Worm (Caenorhabditis elegans) whole organism, late embryonic: Measurements from ENCODE around the gene metl-6.
A peak's percentile ranks its signal among the peaks of the same experiment; 100 is the strongest.

Source experiments
- C38D4.7 ChIP-seq: fragments of 200-800 bp; sonication (Bioruptor generic); optimal IDR thresholded peaks from 2 replicates; lab custom pipeline; 2018; ENCODE audit warnings: mild to moderate bottlenecking, missing genetic modification characterization, moderate library complexity, missing compliant biosample characterization
- F13H6.1 ChIP-seq: sonication (generic microtip); optimal IDR thresholded peaks from 2 replicates; lab custom pipeline; 2016; ENCODE audit warnings: missing genetic modification characterization, missing compliant biosample characterization
- K09A11.1 ChIP-seq: sonication (generic microtip); optimal IDR thresholded peaks from 2 replicates; lab custom pipeline; 2017; ENCODE audit warnings: antibody characterized with exemption, mild to moderate bottlenecking, missing genetic modification characterization, missing compliant biosample characterization; ENCODE audit not compliant: insufficient read depth
- T23F11.4 ChIP-seq: fragments of 200-800 bp; sonication (Bioruptor generic); optimal IDR thresholded peaks from 2 replicates; lab custom pipeline; 2018; ENCODE audit warnings: mild to moderate bottlenecking, missing genetic modification characterization, missing compliant biosample characterization
- ama-1 ChIP-seq: fragments of 150-350 bp; optimal IDR thresholded peaks from 2 replicates; lab custom pipeline; 2014
- ceh-14 ChIP-seq: sonication (generic microtip); optimal IDR thresholded peaks from 2 replicates; lab custom pipeline; 2016; ENCODE audit warnings: missing genotype, missing genetic modification characterization, missing compliant biosample characterization
- ceh-30 ChIP-seq: fragments of 150-350 bp; optimal IDR thresholded peaks from 2 replicates; lab custom pipeline; 2014; ENCODE audit warnings: missing biosample characterization, missing genetic modification characterization
- ceh-31 ChIP-seq: sonication (generic microtip); optimal IDR thresholded peaks from 2 replicates; lab custom pipeline; 2016; ENCODE audit warnings: missing genetic modification characterization, missing compliant biosample characterization
- ceh-34 ChIP-seq: sonication (generic microtip); optimal IDR thresholded peaks from 2 replicates; lab custom pipeline; 2016; ENCODE audit warnings: mild to moderate bottlenecking, missing genetic modification characterization, missing compliant biosample characterization
- ceh-6 ChIP-seq: fragments of 200-800 bp; sonication (Bioruptor generic); optimal IDR thresholded peaks from 2 replicates; lab custom pipeline; 2018; ENCODE audit warnings: mild to moderate bottlenecking, missing genetic modification characterization, missing compliant biosample characterization
- dve-1 ChIP-seq: sonication (generic microtip); optimal IDR thresholded peaks from 2 replicates; lab custom pipeline; 2017; ENCODE audit warnings: antibody characterized with exemption, mild to moderate bottlenecking, missing genetic modification characterization, missing compliant biosample characterization
- elt-2 ChIP-seq: sonication (generic microtip); optimal IDR thresholded peaks from 2 replicates; lab custom pipeline; 2016; ENCODE audit warnings: missing genetic modification reagents, missing genetic modification characterization, missing compliant biosample characterization
- fkh-6 ChIP-seq: sonication (generic microtip); optimal IDR thresholded peaks from 2 replicates; lab custom pipeline; 2016; ENCODE audit warnings: missing genetic modification characterization, missing compliant biosample characterization
- gmeb-2 ChIP-seq: sonication (generic microtip); optimal IDR thresholded peaks from 2 replicates; lab custom pipeline; 2016; ENCODE audit warnings: missing genetic modification characterization, inconsistent platforms, missing compliant biosample characterization
- hlh-13 ChIP-seq: fragments of 200-800 bp; sonication (Bioruptor generic); optimal IDR thresholded peaks from 2 replicates; lab custom pipeline; 2018; ENCODE audit warnings: mild to moderate bottlenecking, missing genetic modification characterization, missing compliant biosample characterization
- hlh-15 ChIP-seq: sonication (generic microtip); optimal IDR thresholded peaks from 2 replicates; lab custom pipeline; 2016; ENCODE audit warnings: missing genetic modification characterization, missing compliant biosample characterization
- hlh-30 ChIP-seq: sonication (generic microtip); optimal IDR thresholded peaks from 2 replicates; lab custom pipeline; 2017; ENCODE audit warnings: antibody characterized with exemption, missing genetic modification characterization, missing compliant biosample characterization; ENCODE audit not compliant: insufficient read depth
- hlh-8 ChIP-seq: sonication (generic microtip); optimal IDR thresholded peaks from 2 replicates; lab custom pipeline; 2016; ENCODE audit warnings: missing genotype, missing genetic modification characterization, missing compliant biosample characterization
- madf-2 ChIP-seq: sonication (generic microtip); optimal IDR thresholded peaks from 2 replicates; lab custom pipeline; 2017; ENCODE audit warnings: missing genetic modification characterization, missing compliant biosample characterization
- nfya-1 ChIP-seq: sonication (generic microtip); optimal IDR thresholded peaks from 2 replicates; lab custom pipeline; 2017; ENCODE audit warnings: missing genetic modification characterization, mild to moderate bottlenecking, missing compliant biosample characterization, antibody characterized with exemption, moderate library complexity
- odd-2 ChIP-seq: sonication (generic microtip); optimal IDR thresholded peaks from 2 replicates; lab custom pipeline; 2017; ENCODE audit warnings: antibody characterized with exemption, mild to moderate bottlenecking, missing genetic modification characterization, missing compliant biosample characterization
- pag-3 ChIP-seq: sonication (generic microtip); optimal IDR thresholded peaks from 2 replicates; lab custom pipeline; 2016; ENCODE audit warnings: missing compliant biosample characterization, missing genetic modification characterization, borderline replicate concordance
- pat-9 ChIP-seq: fragments of 200-800 bp; sonication (Bioruptor generic); optimal IDR thresholded peaks from 2 replicates; lab custom pipeline; 2018; ENCODE audit warnings: mild to moderate bottlenecking, missing genetic modification characterization, moderate library complexity, missing compliant biosample characterization
- pha-2 ChIP-seq: sonication (generic microtip); optimal IDR thresholded peaks from 2 replicates; lab custom pipeline; 2017; ENCODE audit warnings: mild to moderate bottlenecking, missing genetic modification characterization, missing compliant biosample characterization
- pha-4 ChIP-seq: fragments of 150-350 bp; optimal IDR thresholded peaks from 2 replicates; lab custom pipeline; 2018; ENCODE audit warnings: missing biosample characterization, missing genetic modification reagents, missing genetic modification characterization
- pros-1 ChIP-seq: fragments of 150-350 bp; optimal IDR thresholded peaks from 2 replicates; lab custom pipeline; 2014; ENCODE audit warnings: missing biosample characterization, missing genetic modification reagents, missing genetic modification characterization
- ref-2 ChIP-seq: sonication (generic microtip); optimal IDR thresholded peaks from 2 replicates; lab custom pipeline; 2016; ENCODE audit warnings: missing genetic modification characterization, missing compliant biosample characterization
- sdc-2 ChIP-seq: sonication (generic microtip); optimal IDR thresholded peaks from 2 replicates; lab custom pipeline; 2016; ENCODE audit warnings: missing genotype, missing genetic modification characterization, missing compliant biosample characterization
- sox-2 ChIP-seq: fragments of 200-800 bp; sonication (Bioruptor generic); IDR thresholded peaks from 2 replicates; pipeline ENCODE4 v1.3.6; 2022; ENCODE audit warnings: missing genetic modification reagents, missing genetic modification characterization, missing compliant biosample characterization
- sox-4 ChIP-seq: sonication (generic microtip); optimal IDR thresholded peaks from 2 replicates; lab custom pipeline; 2017; ENCODE audit warnings: mild to moderate bottlenecking, missing genetic modification characterization, inconsistent platforms, missing compliant biosample characterization
- tbx-2 ChIP-seq: sonication (generic microtip); optimal IDR thresholded peaks from 2 replicates; lab custom pipeline; 2016; ENCODE audit warnings: missing genetic modification characterization, missing compliant biosample characterization
- tbx-7 ChIP-seq: sonication (generic microtip); optimal IDR thresholded peaks from 2 replicates; lab custom pipeline; 2016; ENCODE audit warnings: missing genotype, missing genetic modification characterization, missing compliant biosample characterization
- ttx-3 ChIP-seq: sonication (generic microtip); optimal IDR thresholded peaks from 2 replicates; lab custom pipeline; 2016; ENCODE audit warnings: missing genetic modification reagents, missing genetic modification characterization, missing compliant biosample characterization
- unc-42 ChIP-seq: sonication (generic microtip); optimal IDR thresholded peaks from 2 replicates; lab custom pipeline; 2016; ENCODE audit warnings: missing genotype, missing genetic modification characterization, missing compliant biosample characterization
- unc-86 ChIP-seq: sonication (generic microtip); optimal IDR thresholded peaks from 2 replicates; lab custom pipeline; 2016; ENCODE audit warnings: missing genetic modification characterization, missing compliant biosample characterization
- ztf-16 ChIP-seq: sonication (generic microtip); optimal IDR thresholded peaks from 2 replicates; lab custom pipeline; 2017; ENCODE audit warnings: missing genetic modification characterization, missing compliant biosample characterization

Gene metl-6

DNA sequence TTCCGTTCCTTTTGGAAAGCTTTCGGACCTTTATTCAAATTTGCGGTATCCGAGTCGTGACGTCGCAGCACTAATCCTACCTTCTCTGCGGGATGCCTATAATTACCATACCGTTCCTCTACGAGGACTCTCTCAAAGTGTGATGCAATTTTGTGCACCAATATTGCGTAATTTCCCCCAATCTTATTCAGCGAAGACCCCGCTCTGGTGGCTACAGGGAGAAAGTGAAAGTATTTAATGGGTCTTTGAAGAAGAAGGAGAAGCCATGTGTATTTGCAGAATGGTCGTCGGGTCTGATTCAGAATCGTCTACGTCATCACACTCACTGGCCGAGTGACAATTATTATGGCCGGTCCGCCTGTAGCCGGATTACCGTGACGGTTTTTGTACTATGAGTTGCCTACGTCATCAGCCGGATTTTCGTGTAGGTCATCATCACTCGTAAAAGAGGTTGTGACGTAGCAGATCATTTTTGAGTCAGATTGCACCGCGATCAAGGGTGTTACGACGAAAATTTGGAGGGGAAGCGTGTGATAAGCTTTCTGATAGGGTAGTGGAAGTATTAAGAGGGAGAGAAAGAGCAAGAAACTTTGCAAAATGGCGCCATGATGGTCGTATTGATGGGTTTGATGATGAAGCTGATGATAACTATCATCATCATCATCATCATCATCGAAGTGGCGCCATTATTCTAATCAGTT is 45.2 kb downstream of the metl-6 start:
- no peak for TF ChIP-seq tbx-7 (tag; lab: Kevin White, UChicago)
- TF ChIP-seq hlh-8 (tag; lab: Kevin White, UChicago): no peak
- no peak for TF ChIP-seq nfya-1 (tag; lab: Kevin White, UChicago)
- peak; percentile 78 for TF ChIP-seq ref-2 (tag; lab: Kevin White, UChicago)
- TF ChIP-seq ceh-31: peak; percentile 32

DNA sequence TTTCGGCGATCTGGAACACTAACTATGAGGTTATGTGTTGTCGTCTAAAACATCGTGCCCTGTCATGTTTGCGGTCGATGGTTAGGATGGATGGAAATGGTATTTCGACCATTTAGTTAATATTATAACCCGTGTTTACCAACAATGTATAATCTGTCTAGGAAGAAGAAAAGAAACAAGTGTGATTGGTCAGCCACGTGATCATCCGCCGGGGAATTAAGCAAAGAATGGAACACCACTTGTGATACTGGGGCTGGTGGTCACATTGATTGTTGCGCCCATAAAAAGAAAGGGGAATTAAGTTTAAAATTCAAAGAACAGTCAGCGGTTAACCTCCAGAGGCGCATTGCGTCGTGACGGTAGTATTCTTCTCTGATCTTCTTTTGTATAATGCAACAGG is 45.9 kb downstream of the metl-6 start:
- peak; percentile 48 for TF ChIP-seq hlh-30 (tag; lab: Kevin White, UChicago)
- TF ChIP-seq pha-2 (tag; lab: Kevin White, UChicago): no peak
- TF ChIP-seq, all 69 proteins: peak for 1

DNA sequence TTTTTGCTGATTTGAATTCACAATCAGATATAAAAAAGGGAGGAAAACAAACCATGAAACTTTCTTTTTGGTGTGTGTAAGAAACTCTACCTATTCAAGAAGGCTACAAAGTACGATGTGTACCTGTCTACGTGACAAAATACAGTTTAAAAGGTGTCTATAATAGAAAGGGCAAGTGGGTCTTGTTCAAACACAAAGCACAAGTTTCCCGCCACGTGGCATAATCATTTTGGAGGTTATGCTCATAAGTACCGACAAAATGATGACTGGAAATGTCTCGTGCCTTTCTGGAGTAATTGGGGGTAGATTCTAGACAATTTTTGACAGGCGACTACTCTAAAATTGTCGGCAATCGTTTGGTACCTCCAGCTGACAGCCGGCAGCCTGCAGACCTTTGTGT is 46.6 kb downstream of the metl-6 start:
- TF ChIP-seq odd-2 (tag; lab: Kevin White, UChicago) (no peak), C38D4.7 (GFP tag; lab: Kevin White, UChicago) (no peak), hlh-15 (tag; lab: Kevin White, UChicago) (no peak), pros-1 (tag; lab: Kevin White, UChicago) (no peak), hlh-30 (tag; lab: Kevin White, UChicago) (no peak), unc-42 (tag; lab: Kevin White, UChicago) (no peak), pag-3 (tag; lab: Kevin White, UChicago) (no peak), ttx-3 (tag; lab: Kevin White, UChicago) (no peak), unc-86 (tag; lab: Kevin White, UChicago) (no peak), T23F11.4 (GFP tag; lab: Kevin White, UChicago) (no peak), elt-2 (tag; lab: Kevin White, UChicago) (no peak), ceh-34 (tag; lab: Kevin White, UChicago) (no peak), ama-1 (lab: Kevin White, UChicago) (no peak), hlh-8 (tag; lab: Kevin White, UChicago) (no peak), ref-2 (tag; lab: Kevin White, UChicago) (no peak)

DNA sequence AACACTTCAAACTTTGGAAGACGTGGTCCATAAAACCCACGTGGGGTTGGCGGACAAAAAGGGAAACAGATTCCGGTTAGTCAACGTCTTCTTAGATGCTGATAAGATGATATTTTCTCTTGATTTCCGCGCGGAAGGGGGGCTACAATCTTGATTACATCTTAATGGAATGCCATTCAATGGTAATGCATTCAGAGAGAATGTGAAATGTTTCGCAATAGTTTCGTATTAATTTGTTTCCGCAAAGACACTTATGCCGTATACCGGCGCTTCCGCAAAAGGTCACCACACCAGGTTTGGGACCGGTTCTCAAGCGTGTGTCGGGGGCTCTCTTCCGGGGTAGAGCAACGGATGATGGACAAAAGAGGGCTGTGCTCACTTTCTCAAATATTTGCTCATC is 47.0 kb downstream of the metl-6 start:
- TF ChIP-seq ztf-16: no peak
- no peak for TF ChIP-seq sox-4 (tag; lab: Kevin White, UChicago)
- no peak for TF ChIP-seq pat-9
- TF ChIP-seq tbx-7 (tag; lab: Kevin White, UChicago): no peak
- no peak for TF ChIP-seq tbx-2
- no peak for TF ChIP-seq ceh-30 (tag; lab: Kevin White, UChicago)
- TF ChIP-seq sox-2 (GFP tag; lab: Robert Waterston, UW): no peak
- TF ChIP-seq C38D4.7 (GFP tag; lab: Kevin White, UChicago): no peak

DNA sequence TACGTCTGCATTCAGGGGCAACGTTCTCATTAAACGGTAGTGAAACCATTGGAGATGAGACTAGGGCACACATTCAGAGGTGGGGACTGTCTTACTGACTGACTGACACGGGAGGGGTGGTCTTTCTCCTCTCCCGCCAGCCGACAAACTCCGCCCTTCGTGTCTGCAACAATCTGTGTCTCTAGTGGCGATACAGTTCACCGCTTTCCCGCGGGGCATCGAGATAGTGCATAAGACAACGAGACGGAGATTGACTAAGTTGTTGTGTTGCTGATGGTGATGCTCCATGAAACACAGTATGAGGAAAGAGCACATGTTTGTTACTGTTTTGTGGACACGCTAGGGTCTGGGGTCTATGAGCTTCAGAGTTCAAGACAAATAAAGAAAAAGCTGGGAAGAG is 48.1 kb downstream of the metl-6 start:
- TF ChIP-seq sdc-2 (peak; percentile 5), ceh-14 (tag; lab: Kevin White, UChicago) (no peak), ceh-6 (peak; percentile 50), tbx-2 (peak; percentile 28)

DNA sequence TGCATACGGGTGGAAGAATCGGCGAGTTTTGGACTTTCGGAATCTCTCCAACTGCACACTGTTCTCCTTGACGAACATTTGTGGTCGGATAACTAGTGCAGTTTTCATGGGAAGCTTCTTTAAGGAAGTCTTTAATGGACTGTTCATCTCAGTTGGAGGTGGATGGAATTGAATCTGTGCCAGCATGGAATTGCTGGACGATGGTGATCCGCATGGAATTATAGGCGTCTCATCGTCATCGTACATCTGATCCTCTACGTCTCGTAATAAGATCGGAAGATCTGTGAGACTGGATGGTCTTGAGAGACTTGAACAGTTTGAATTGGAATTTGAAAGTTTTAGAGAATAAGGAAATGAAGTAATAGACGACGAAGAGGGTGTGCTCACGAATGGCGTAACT is 48.5 kb downstream of the metl-6 start:
- TF ChIP-seq hlh-13 (GFP tag; lab: Kevin White, UChicago): no peak
- TF ChIP-seq pha-4 (tag; lab: Kevin White, UChicago): no peak
- no peak for TF ChIP-seq dve-1 (tag; lab: Kevin White, UChicago)
- no peak for TF ChIP-seq hlh-15 (tag; lab: Kevin White, UChicago)
- TF ChIP-seq fkh-6: no peak
- TF ChIP-seq K09A11.1 (tag; lab: Kevin White, UChicago): no peak
- TF ChIP-seq nfya-1 (tag; lab: Kevin White, UChicago): no peak
- no peak for TF ChIP-seq tbx-7 (tag; lab: Kevin White, UChicago)
- TF ChIP-seq F13H6.1 (tag; lab: Kevin White, UChicago): no peak
- no peak for TF ChIP-seq gmeb-2 (tag; lab: Kevin White, UChicago)
- TF ChIP-seq madf-2: no peak
- TF ChIP-seq ztf-16: no peak
